Fruit fly (Drosophila melanogaster): ENCODE measurements around the gene CG10738.

CG10738 gene

DNA sequence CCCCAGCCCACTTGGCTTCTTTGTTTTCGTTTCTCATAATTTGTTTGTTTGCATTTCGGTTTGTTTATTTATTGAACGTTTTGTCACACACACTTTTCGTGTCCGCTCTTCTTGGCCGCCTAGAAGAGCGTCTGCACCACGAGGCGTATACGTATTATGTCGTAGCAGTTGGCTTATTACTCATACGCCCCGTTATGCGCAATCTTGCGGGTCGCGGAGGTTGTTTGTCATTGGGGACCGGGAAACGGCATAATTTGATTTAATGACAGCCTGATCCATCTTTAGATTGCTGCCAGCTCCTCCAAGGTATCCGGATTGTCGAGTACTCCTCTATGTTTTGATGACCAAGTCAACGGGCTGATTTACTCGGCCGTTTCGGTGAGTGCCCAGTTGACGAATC lies 30.4 kb upstream of the CG10738 start:
- TF ChIP-seq CG9139 (GFP tag; optimal IDR thresholded peaks at IDR 0.05) = no peak
- TF ChIP-seq dsx (GFP tag; optimal IDR thresholded peaks at IDR 0.05; ENCODE audit: poor library complexity, severe bottlenecking) = no peak
- TF ChIP-seq salr (GFP tag; optimal IDR thresholded peaks at IDR 0.05) = no peak
- TF ChIP-seq CG11902 (GFP tag; optimal IDR thresholded peaks at IDR 0.05) = no peak
- no peak for TF ChIP-seq Eip75B (GFP tag; optimal IDR thresholded peaks at IDR 0.05)
- no peak for TF ChIP-seq CG6276 (GFP tag; optimal IDR thresholded peaks at IDR 0.05)
- TF ChIP-seq CG8632 (GFP tag; optimal IDR thresholded peaks at IDR 0.05) = no peak
- no peak for TF ChIP-seq CG16779 (tag; optimal IDR thresholded peaks at IDR 0.05)
- no peak for TF ChIP-seq CG3919 (GFP tag; optimal IDR thresholded peaks at IDR 0.05)
- TF ChIP-seq pdm3 (GFP tag; optimal IDR thresholded peaks at IDR 0.05) = no peak
- no peak for TF ChIP-seq CG4318 (GFP tag; optimal IDR thresholded peaks at IDR 0.05)
- no peak for TF ChIP-seq CG31627 (GFP tag; optimal IDR thresholded peaks at IDR 0.05)
- no peak for TF ChIP-seq Gug (GFP tag; IDR thresholded peaks at IDR 0.05)
- no peak for TF ChIP-seq Sox15 (GFP tag; optimal IDR thresholded peaks at IDR 0.05)
- no peak for TF ChIP-seq fkh (GFP tag; optimal IDR thresholded peaks at IDR 0.05)
- TF ChIP-seq net (GFP tag; optimal IDR thresholded peaks at IDR 0.05) = no peak
- TF ChIP-seq CG3032 (tag; optimal IDR thresholded peaks at IDR 0.05) = no peak
- TF ChIP-seq dac (GFP tag; optimal IDR thresholded peaks at IDR 0.05) = no peak
- TF ChIP-seq CG11294 (GFP tag; IDR thresholded peaks at IDR 0.05) = no peak

DNA sequence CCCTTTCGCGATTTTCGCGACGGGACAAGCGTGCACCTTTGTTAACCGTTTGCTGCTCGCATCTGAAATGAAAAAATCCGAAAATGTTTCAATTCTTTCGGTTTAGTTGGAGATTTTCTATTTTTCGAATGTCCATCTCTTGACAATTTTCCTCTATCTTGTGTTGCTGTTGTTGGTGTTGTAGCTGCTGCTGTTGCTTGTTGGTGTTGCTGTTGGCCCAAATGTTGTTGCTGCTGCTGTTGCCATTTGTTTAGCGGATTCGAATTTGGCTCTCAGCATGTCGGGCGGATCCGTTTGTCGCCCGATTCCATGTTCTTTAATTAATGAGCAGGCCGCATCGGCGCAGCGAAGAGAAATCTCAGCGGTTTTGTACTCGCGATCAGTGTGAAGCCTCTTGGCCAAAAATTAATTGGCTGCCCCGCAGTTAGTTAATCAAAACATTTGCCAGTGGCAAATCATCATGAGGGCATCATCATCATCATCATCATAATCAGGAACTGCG lies 28.2 kb upstream of the CG10738 start, which contains the start of gene CG32121:
Gene CG32121 (minus strand): TSS at position 51 of the 502 bp plus-strand sequence.
- TF ChIP-seq CG4318 (GFP tag; optimal IDR thresholded peaks at IDR 0.05) = no peak
- no peak for TF ChIP-seq Ets21C (GFP tag; optimal IDR thresholded peaks at IDR 0.05)
- no peak for TF ChIP-seq Ets96B (tag; optimal IDR thresholded peaks at IDR 0.05)
- no peak for TF ChIP-seq spab (GFP tag; optimal IDR thresholded peaks at IDR 0.05)
- no peak for TF ChIP-seq Blimp-1 (GFP tag; optimal IDR thresholded peaks at IDR 0.05)
- TF ChIP-seq CG3032 (tag; optimal IDR thresholded peaks at IDR 0.05) = no peak
- TF ChIP-seq Eip78C (GFP tag) = no peak
- no peak for TF ChIP-seq esn (GFP tag; optimal IDR thresholded peaks at IDR 0.05)
- no peak for TF ChIP-seq CG7368 (GFP tag; optimal IDR thresholded peaks at IDR 0.05)
- no peak for TF ChIP-seq CG34406 (GFP tag; optimal IDR thresholded peaks at IDR 0.05)
- no peak for TF ChIP-seq fd85E (GFP tag; optimal IDR thresholded peaks at IDR 0.05)

DNA sequence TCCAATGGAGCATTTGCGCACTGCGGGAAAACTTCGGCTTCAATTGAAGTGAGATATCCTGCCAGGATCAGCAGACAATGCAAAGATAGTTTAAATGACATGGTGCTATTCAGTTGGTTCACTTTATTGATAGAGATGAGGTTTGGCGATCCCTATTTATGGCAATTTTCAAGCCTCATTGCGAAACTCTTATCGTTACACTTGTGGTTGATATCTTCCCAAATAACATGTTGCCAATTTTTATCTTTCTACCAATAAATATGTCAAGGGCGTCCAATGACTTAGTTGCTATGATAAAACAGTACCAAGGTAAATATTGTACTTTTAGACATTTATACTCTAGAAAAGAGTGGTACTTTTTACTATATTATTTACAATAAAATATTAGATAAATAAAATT lies 26.5 kb upstream of the CG10738 start, which contains the start of gene CG33263:
Gene CG33263 (minus strand): TSS at position 101 of the 400 bp plus-strand sequence.
- TF ChIP-seq CG10631 (GFP tag; optimal IDR thresholded peaks at IDR 0.05) (no peak), OdsH (GFP tag; optimal IDR thresholded peaks at IDR 0.05) (no peak), CG32006 (GFP tag; optimal IDR thresholded peaks at IDR 0.05) (no peak), lz (GFP tag; optimal IDR thresholded peaks at IDR 0.05) (no peak), CG6276 (GFP tag; optimal IDR thresholded peaks at IDR 0.05) (no peak), CG6792 (GFP tag; optimal IDR thresholded peaks at IDR 0.05) (no peak), Hr4 (GFP tag; optimal IDR thresholded peaks at IDR 0.05) (no peak), CG8119 (GFP tag; IDR thresholded peaks at IDR 0.05) (no peak), CG11762 (GFP tag; optimal IDR thresholded peaks at IDR 0.05; ENCODE audit: insufficient read depth) (no peak), Sox14 (GFP tag; optimal IDR thresholded peaks at IDR 0.05) (no peak), Gug (GFP tag; IDR thresholded peaks at IDR 0.05) (no peak), CG8319 (GFP tag; optimal IDR thresholded peaks at IDR 0.05) (no peak)

DNA sequence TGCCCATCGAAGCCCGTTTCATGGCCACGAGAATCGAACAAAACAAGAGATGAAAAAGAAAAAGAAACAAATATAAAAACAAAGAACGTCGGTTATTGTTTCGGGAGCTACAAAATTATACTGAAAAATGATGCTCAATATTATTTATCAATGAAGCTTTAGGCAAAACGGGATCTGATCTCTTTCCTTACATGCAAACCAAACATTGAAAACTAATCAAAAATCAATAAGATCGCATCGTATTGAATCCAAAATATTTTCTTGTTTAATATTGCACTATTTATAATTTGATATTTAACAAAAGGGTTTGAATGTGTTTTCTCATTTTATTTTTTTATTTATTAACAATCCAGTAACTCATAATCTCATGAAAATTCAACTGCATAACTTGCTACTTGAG lies 25.0 kb upstream of the CG10738 start, which contains the start of gene CG14106:
Gene CG14106 (minus strand): TSS at position 101 of the 400 bp plus-strand sequence.
- TF ChIP-seq CG8632 (GFP tag; optimal IDR thresholded peaks at IDR 0.05) = no peak
